Worm (Caenorhabditis elegans) whole organism, young adult: ENCODE data around the gene fbxb-5.

Experiments used
- B0019.2 ChIP-seq: fragments of 200-800 bp; sonication (Bioruptor generic); conservative IDR thresholded peaks from 2 replicates; pipeline ENCODE4 v1.3.6; 2022; ENCODE audit warnings: missing genetic modification reagents, missing genetic modification characterization, missing compliant biosample characterization
- C06A6.2 ChIP-seq: fragments of 200-800 bp; sonication (Bioruptor generic); conservative IDR thresholded peaks from 2 replicates; pipeline ENCODE4 v1.3.6; 2022; ENCODE audit warnings: missing genetic modification characterization, missing compliant biosample characterization
- ama-1 ChIP-seq, 3 experiments: fragments of 150-350 bp in 1 of 3; sonication (generic microtip) in 2 of 3; optimal IDR thresholded peaks; 2 replicates each; lab custom pipeline; 2014 to 2018; ENCODE audit warnings: missing biosample characterization in 2 of 3, missing genetic modification characterization in 2 of 3, missing genetic modification reagents in 2 of 3
- ceh-27 ChIP-seq: fragments of 200-800 bp; sonication (Bioruptor generic); optimal IDR thresholded peaks from 2 replicates; lab custom pipeline; 2018; ENCODE audit warnings: mild to moderate bottlenecking, missing genetic modification characterization, moderate library complexity, missing compliant biosample characterization
- ceh-40 ChIP-seq: fragments of 200-800 bp; sonication (Bioruptor generic); IDR thresholded peaks from 2 replicates; pipeline ENCODE4 v1.3.6; 2022; ENCODE audit warnings: missing genetic modification characterization, missing compliant biosample characterization
- chd-7 ChIP-seq: sonication (generic microtip); optimal IDR thresholded peaks from 2 replicates; lab custom pipeline; 2016; ENCODE audit warnings: mild to moderate bottlenecking, missing genetic modification characterization, moderate library complexity, missing compliant biosample characterization
- efl-1 ChIP-seq: fragments of 150-350 bp; optimal IDR thresholded peaks from 2 replicates; lab custom pipeline; 2014; ENCODE audit warnings: missing biosample characterization, missing genetic modification reagents, missing genetic modification characterization
- nhr-120 ChIP-seq: fragments of 200-800 bp; sonication (Bioruptor generic); IDR thresholded peaks from 2 replicates; pipeline ENCODE4 v1.3.6; 2022; ENCODE audit warnings: missing genetic modification characterization, missing compliant biosample characterization
- sdz-38 ChIP-seq: sonication (generic microtip); optimal IDR thresholded peaks from 2 replicates; lab custom pipeline; 2016; ENCODE audit warnings: missing genotype, missing genetic modification characterization, missing compliant biosample characterization
- snpc-3.4 ChIP-seq: sonication (generic microtip); optimal IDR thresholded peaks from 2 replicates; lab custom pipeline; 2017; ENCODE audit warnings: missing genetic modification characterization, mild to moderate bottlenecking, missing compliant biosample characterization, antibody characterized with exemption, moderate library complexity, missing genotype, missing genetic modification reagents
- tbx-9 ChIP-seq: sonication (generic microtip); optimal IDR thresholded peaks from 2 replicates; lab custom pipeline; 2016; ENCODE audit warnings: borderline replicate concordance, missing genetic modification characterization, inconsistent platforms, missing compliant biosample characterization
- unc-62 ChIP-seq: fragments of 150-350 bp; optimal IDR thresholded peaks from 2 replicates; lab custom pipeline; 2014; ENCODE audit warnings: missing biosample characterization, missing genetic modification reagents, missing genetic modification characterization
- zfh-2 ChIP-seq: fragments of 200-800 bp; sonication (Bioruptor generic); conservative IDR thresholded peaks from 2 replicates; pipeline ENCODE4 v1.3.6; 2022; ENCODE audit warnings: missing genetic modification reagents, missing genetic modification characterization, missing compliant biosample characterization

DNA sequence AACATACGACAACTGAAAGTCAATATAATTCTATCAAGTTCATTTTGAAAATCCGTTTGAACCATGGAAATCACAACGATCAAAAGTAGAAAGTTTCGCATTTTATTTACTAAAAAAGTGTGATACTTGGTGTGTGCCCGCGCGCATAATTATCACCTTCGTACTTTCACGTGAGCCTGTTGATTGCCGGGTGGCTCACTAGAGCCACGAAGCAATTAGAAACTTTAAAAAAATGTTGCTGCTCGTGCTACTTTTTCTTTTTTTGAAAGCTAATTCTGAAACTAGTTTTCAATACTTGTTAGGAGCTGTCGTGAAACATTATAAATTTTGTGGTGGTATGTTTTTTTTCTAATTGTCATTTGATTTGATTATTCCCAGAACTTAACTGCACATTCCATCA is 16.6 kb upstream of the fbxb-5 start, which contains the start of the genes irld-9 and irld-33:
- TF ChIP-seq ceh-27 (GFP tag; lab: Kevin White, UChicago) (no peak), unc-62 (no peak), zfh-2 (GFP tag; lab: Robert Waterston, UW) (no peak), snpc-3.4 (tag; lab: Kevin White, UChicago) (no peak), chd-7 (tag; lab: Kevin White, UChicago) (no peak), efl-1 (no peak), C06A6.2 (GFP tag; lab: Robert Waterston, UW) (no peak), B0019.2 (no peak), ama-1 (optimal IDR thresholded peaks at IDR 0.05; lab: Kevin White, UChicago) (no peak), ama-1 (GFP tag; optimal IDR thresholded peaks at IDR 0.05; lab: Kevin White, UChicago) (no peak), nhr-120 (GFP tag; lab: Robert Waterston, UW) (no peak), tbx-9 (tag; lab: Kevin White, UChicago) (no peak), ceh-40 (GFP tag; lab: Robert Waterston, UW) (no peak), sdz-38 (tag; lab: Kevin White, UChicago) (no peak)
